Fruit fly (Drosophila melanogaster) whole organism, embryonic: Measurements from ENCODE around the gene CG31638.

Experiments used
- Abd-B ChIP-seq: fragments of 200-800 bp; sonication (Bioruptor generic); optimal IDR thresholded peaks from 2 replicates; lab custom pipeline; 2018; ENCODE audit warnings: missing biosample characterization, mild to moderate bottlenecking, missing genetic modification characterization, moderate library complexity
- Adf1 ChIP-seq: fragments of 200-800 bp; sonication (Bioruptor generic); IDR thresholded peaks from 2 replicates; pipeline ENCODE4 v1.3.6; 2022; ENCODE audit warnings: missing biosample characterization, missing genetic modification characterization
- CG11723 ChIP-seq: fragments of 200-800 bp; sonication (Bioruptor generic); optimal IDR thresholded peaks from 2 replicates; lab custom pipeline; 2017; ENCODE audit warnings: missing biosample characterization, mild to moderate bottlenecking, missing genetic modification characterization
- CG12659 ChIP-seq: fragments of 200-800 bp; sonication (Bioruptor generic); optimal IDR thresholded peaks from 3 replicates; lab custom pipeline; 2017; ENCODE audit warnings: mild to moderate bottlenecking, missing biosample characterization, missing genetic modification reagents, missing genetic modification characterization
- CG13296 ChIP-seq: fragments of 200-800 bp; sonication (Bioruptor generic); optimal IDR thresholded peaks from 3 replicates; lab custom pipeline; 2018; ENCODE audit warnings: missing biosample characterization, mild to moderate bottlenecking, missing genetic modification characterization
- CG13894 ChIP-seq: fragments of 200-800 bp; sonication (Bioruptor generic); optimal IDR thresholded peaks from 3 replicates; lab custom pipeline; 2018; ENCODE audit warnings: missing biosample characterization, mild to moderate bottlenecking, missing genetic modification characterization, moderate library complexity
- CG15269 ChIP-seq: fragments of 200-800 bp; sonication (Bioruptor generic); optimal IDR thresholded peaks from 2 replicates; lab custom pipeline; 2018; ENCODE audit warnings: missing biosample characterization, mild to moderate bottlenecking, missing genetic modification characterization, moderate library complexity
- CG17385 ChIP-seq: fragments of 200-800 bp; sonication (Bioruptor generic); optimal IDR thresholded peaks from 3 replicates; lab custom pipeline; 2018; ENCODE audit warnings: missing biosample characterization, mild to moderate bottlenecking, missing genetic modification characterization
- CG3163 ChIP-seq: fragments of 200-800 bp; sonication (Bioruptor generic); optimal IDR thresholded peaks from 3 replicates; lab custom pipeline; 2016; ENCODE audit warnings: missing biosample characterization, missing genetic modification characterization
- CG34224 ChIP-seq: fragments of 200-800 bp; sonication (Bioruptor generic); IDR thresholded peaks from 3 replicates; pipeline ENCODE4 v1.3.6; 2022; ENCODE audit warnings: missing biosample characterization, missing genetic modification characterization; ENCODE audit not compliant: partially characterized antibody
- CG6813 ChIP-seq: fragments of 200-800 bp; sonication (Bioruptor generic); optimal IDR thresholded peaks from 2 replicates; lab custom pipeline; 2017; ENCODE audit warnings: missing biosample characterization, missing genetic modification characterization, mild to moderate bottlenecking, moderate library complexity, missing genetic modification reagents
- CG7963 ChIP-seq: fragments of 200-800 bp; sonication (Bioruptor generic); IDR thresholded peaks from 3 replicates; pipeline ENCODE4 v1.3.6; 2022; ENCODE audit warnings: missing biosample characterization, missing genetic modification characterization; ENCODE audit not compliant: partially characterized antibody
- CG8290 ChIP-seq, 3 experiments: fragments of 200-800 bp; sonication (Bioruptor generic); optimal IDR thresholded peaks; 2 replicates each; lab custom pipeline; 2016 to 2019; ENCODE audit warnings: missing biosample characterization in 3 of 3, missing genetic modification characterization in 3 of 3, mild to moderate bottlenecking in 2 of 3, moderate library complexity in 1 of 3
- Chrac-16 ChIP-seq: fragments of 200-800 bp; sonication (Bioruptor generic); optimal IDR thresholded peaks from 3 replicates; lab custom pipeline; 2016; ENCODE audit warnings: missing biosample characterization, missing genetic modification characterization
- CrebB ChIP-seq: fragments of 200-800 bp; sonication (Bioruptor generic); optimal IDR thresholded peaks from 3 replicates; lab custom pipeline; 2018; ENCODE audit warnings: missing biosample characterization, mild to moderate bottlenecking, missing genetic modification characterization
- Dbx ChIP-seq: fragments of 200-800 bp; sonication (Bioruptor generic); IDR thresholded peaks from 3 replicates; pipeline ENCODE4 v1.3.6; 2022; ENCODE audit warnings: missing biosample characterization, missing genetic modification characterization
- Dref ChIP-seq: fragments of 200-800 bp; sonication (Bioruptor generic); IDR thresholded peaks from 2 replicates; pipeline ENCODE4 v1.3.6; 2022; ENCODE audit warnings: missing biosample characterization, missing genetic modification characterization
- Hand ChIP-seq: fragments of 200-800 bp; sonication (Bioruptor generic); optimal IDR thresholded peaks from 2 replicates; lab custom pipeline; 2017; ENCODE audit warnings: mild to moderate bottlenecking, missing biosample characterization, missing genetic modification reagents, missing genetic modification characterization
- Hey ChIP-seq: fragments of 200-800 bp; sonication (Bioruptor generic); optimal IDR thresholded peaks from 3 replicates; lab custom pipeline; 2018; ENCODE audit warnings: missing biosample characterization, mild to moderate bottlenecking, missing genetic modification characterization
- Med ChIP-seq: fragments of 200-800 bp; sonication (Bioruptor generic); peaks from one replicate; lab custom pipeline; 2016; ENCODE audit warnings: missing biosample characterization, missing genetic modification characterization, mild to moderate bottlenecking, inconsistent platforms, moderate library complexity
- Meics ChIP-seq: fragments of 200-800 bp; sonication (Bioruptor generic); optimal IDR thresholded peaks from 2 replicates; lab custom pipeline; 2017; ENCODE audit warnings: missing biosample characterization, mild to moderate bottlenecking, missing genetic modification characterization
- NFAT ChIP-seq: fragments of 200-800 bp; sonication (Bioruptor generic); IDR thresholded peaks from 2 replicates; pipeline ENCODE4 v1.3.6; 2022; ENCODE audit warnings: missing biosample characterization, missing genetic modification characterization
- NK7.1 ChIP-seq: fragments of 200-800 bp; sonication (Bioruptor generic); optimal IDR thresholded peaks from 3 replicates; lab custom pipeline; 2016; ENCODE audit warnings: missing biosample characterization, missing genetic modification characterization
- NfI ChIP-seq: fragments of 200-800 bp; sonication (Bioruptor generic); optimal IDR thresholded peaks from 3 replicates; lab custom pipeline; 2018; ENCODE audit warnings: missing biosample characterization, mild to moderate bottlenecking, missing genetic modification characterization, moderate library complexity
- Optix ChIP-seq: fragments of 200-800 bp; sonication (Bioruptor generic); IDR thresholded peaks from 3 replicates; pipeline ENCODE4 v1.3.6; 2022; ENCODE audit warnings: missing biosample characterization, missing genetic modification characterization
- PHDP ChIP-seq: fragments of 200-800 bp; sonication (Bioruptor generic); optimal IDR thresholded peaks from 3 replicates; lab custom pipeline; 2018; ENCODE audit warnings: missing biosample characterization, mild to moderate bottlenecking, missing genetic modification characterization, moderate library complexity
- Scr ChIP-seq: fragments of 200-800 bp; sonication (Bioruptor generic); IDR thresholded peaks from 2 replicates; pipeline ENCODE4 v1.3.6; 2022; ENCODE audit warnings: missing biosample characterization, missing genetic modification characterization; ENCODE audit not compliant: partially characterized antibody
- YL-1 ChIP-seq: fragments of 200-800 bp; sonication (Bioruptor generic); optimal IDR thresholded peaks from 3 replicates; lab custom pipeline; 2017; ENCODE audit warnings: missing biosample characterization, mild to moderate bottlenecking, missing genetic modification characterization
- chm ChIP-seq: fragments of 200-800 bp; sonication (Bioruptor generic); IDR thresholded peaks from 2 replicates; pipeline ENCODE4 v1.3.6; 2022; ENCODE audit warnings: missing biosample characterization, missing genetic modification characterization
- crc ChIP-seq: fragments of 200-800 bp; sonication (Bioruptor generic); optimal IDR thresholded peaks from 2 replicates; lab custom pipeline; 2016; ENCODE audit warnings: missing biosample characterization, missing genetic modification characterization
- crp ChIP-seq, 2 experiments: fragments of 200-800 bp; sonication (Bioruptor generic); optimal IDR thresholded peaks; 2 replicates in 1 of 2; 3 replicates in 1 of 2; lab custom pipeline; 2017; ENCODE audit warnings: missing biosample characterization in 2 of 2, missing genetic modification characterization in 2 of 2, mild to moderate bottlenecking in 1 of 2, moderate library complexity in 1 of 2
- cwo ChIP-seq: fragments of 200-800 bp; sonication (Bioruptor generic); optimal IDR thresholded peaks from 3 replicates; lab custom pipeline; 2017; ENCODE audit warnings: missing biosample characterization, missing genetic modification characterization, mild to moderate bottlenecking, moderate library complexity, missing genetic modification reagents
- danr ChIP-seq: fragments of 200-800 bp; sonication (Bioruptor generic); IDR thresholded peaks from 2 replicates; pipeline ENCODE4 v1.3.6; 2022; ENCODE audit warnings: missing biosample characterization, missing genetic modification characterization
- exex ChIP-seq: fragments of 200-800 bp; sonication (Bioruptor generic); optimal IDR thresholded peaks from 4 replicates; lab custom pipeline; 2018; ENCODE audit warnings: missing biosample characterization, mild to moderate bottlenecking, missing genetic modification characterization, moderate library complexity
- gcm ChIP-seq: fragments of 200-800 bp; sonication (Bioruptor generic); optimal IDR thresholded peaks from 2 replicates; lab custom pipeline; 2019; ENCODE audit warnings: missing biosample characterization, mild to moderate bottlenecking, missing genetic modification characterization, moderate library complexity
- gro ChIP-seq: fragments of 200-800 bp; sonication (Bioruptor generic); optimal IDR thresholded peaks from 2 replicates; lab custom pipeline; 2016; ENCODE audit warnings: missing biosample characterization, missing genetic modification characterization
- her ChIP-seq: fragments of 200-800 bp; sonication (Bioruptor generic); optimal IDR thresholded peaks from 2 replicates; lab custom pipeline; 2016; ENCODE audit warnings: missing biosample characterization, missing genetic modification characterization
- lab ChIP-seq: fragments of 200-800 bp; sonication (Bioruptor generic); optimal IDR thresholded peaks from 3 replicates; lab custom pipeline; 2017; ENCODE audit warnings: missing biosample characterization, missing genetic modification characterization, mild to moderate bottlenecking, moderate library complexity, missing genetic modification reagents
- mirr ChIP-seq: fragments of 200-800 bp; sonication (Bioruptor generic); optimal IDR thresholded peaks from 3 replicates; lab custom pipeline; 2018; ENCODE audit warnings: missing biosample characterization, mild to moderate bottlenecking, missing genetic modification characterization
- nau ChIP-seq: fragments of 200-800 bp; sonication (Bioruptor generic); optimal IDR thresholded peaks from 3 replicates; lab custom pipeline; 2017; ENCODE audit warnings: missing biosample characterization, mild to moderate bottlenecking, missing genetic modification characterization, missing genetic modification reagents
- nerfin-2 ChIP-seq: fragments of 200-800 bp; sonication (Bioruptor generic); IDR thresholded peaks from 2 replicates; pipeline ENCODE4 v1.3.6; 2022; ENCODE audit warnings: missing biosample characterization, missing genetic modification characterization; ENCODE audit not compliant: partially characterized antibody
- nom ChIP-seq: fragments of 200-800 bp; sonication (Bioruptor generic); optimal IDR thresholded peaks from 2 replicates; lab custom pipeline; 2017; ENCODE audit warnings: missing biosample characterization, missing genetic modification characterization, mild to moderate bottlenecking, moderate library complexity, missing genetic modification reagents
- phol ChIP-seq: fragments of 200-800 bp; sonication (Bioruptor generic); optimal IDR thresholded peaks from 3 replicates; lab custom pipeline; 2018; ENCODE audit warnings: missing biosample characterization, mild to moderate bottlenecking, missing genetic modification characterization, moderate library complexity
- run ChIP-seq: fragments of 200-800 bp; sonication (Bioruptor generic); optimal IDR thresholded peaks from 3 replicates; lab custom pipeline; 2018; ENCODE audit warnings: missing biosample characterization, mild to moderate bottlenecking, missing genetic modification characterization
- slou ChIP-seq: fragments of 200-800 bp; sonication (Bioruptor generic); optimal IDR thresholded peaks from 3 replicates; lab custom pipeline; 2016; ENCODE audit warnings: missing biosample characterization, missing genetic modification characterization
- so ChIP-seq: fragments of 200-800 bp; sonication (Bioruptor generic); IDR thresholded peaks from 3 replicates; pipeline ENCODE4 v1.3.6; 2022; ENCODE audit warnings: missing biosample characterization, missing genetic modification characterization
- unpg ChIP-seq: fragments of 200-800 bp; sonication (Bioruptor generic); optimal IDR thresholded peaks from 3 replicates; lab custom pipeline; 2018; ENCODE audit warnings: missing biosample characterization, mild to moderate bottlenecking, missing genetic modification characterization, moderate library complexity
- wek ChIP-seq: fragments of 200-800 bp; sonication (Bioruptor generic); optimal IDR thresholded peaks from 3 replicates; lab custom pipeline; 2018; ENCODE audit warnings: missing biosample characterization, mild to moderate bottlenecking, missing genetic modification characterization, moderate library complexity

CG31638 gene

DNA sequence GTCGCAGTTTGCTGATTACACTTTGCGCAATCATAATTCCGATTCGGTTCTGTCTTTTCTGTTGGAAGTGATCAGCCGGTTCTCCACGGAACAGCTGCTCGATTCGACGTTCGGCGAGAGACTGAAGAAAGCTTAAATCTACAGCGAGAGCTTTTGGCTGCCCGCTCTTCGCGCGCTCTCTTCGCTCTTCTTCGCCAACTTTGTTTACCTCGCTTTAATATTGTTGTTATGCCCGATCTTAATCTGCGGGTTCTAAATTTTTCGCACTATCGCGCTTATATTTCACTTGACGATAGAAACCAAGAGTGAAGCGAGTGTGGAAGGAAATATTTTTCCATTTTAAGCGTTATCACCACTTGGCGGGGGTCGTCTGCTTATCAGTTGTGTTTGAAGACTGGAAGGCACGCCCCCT, 3.5 kb downstream of the CG31638 start, which contains the start of gene CG9547 (continued):
- TF ChIP-seq unpg (GFP tag; lab: Kevin White, UChicago): peak; percentile 8
- TF ChIP-seq CG13296 (GFP tag; lab: Kevin White, UChicago): peak; percentile 70
- peak; percentile 59 for TF ChIP-seq Med (GFP tag; lab: Kevin White, UChicago)
- TF ChIP-seq danr (GFP tag; lab: Robert Waterston, UW): no peak
- TF ChIP-seq cwo (GFP tag; lab: Kevin White, UChicago): peak; percentile 26
- TF ChIP-seq Adf1 (GFP tag; lab: Robert Waterston, UW): peak; percentile 37; the same call in 1 of the 2 replicates
- TF ChIP-seq Dbx (GFP tag; lab: Robert Waterston, UW): peak; percentile 65; the same call in 2 of the 3 replicates
- no peak for TF ChIP-seq Chrac-16 (GFP tag; lab: Kevin White, UChicago)
- peak; percentile 54 for TF ChIP-seq run (tag; lab: Kevin White, UChicago)
- no peak for TF ChIP-seq NK7.1
- TF ChIP-seq nom (GFP tag; lab: Kevin White, UChicago): peak; percentile 48
- TF ChIP-seq crp (GFP tag; optimal IDR thresholded peaks at IDR 0.05; lab: Kevin White, UChicago): peak in 1 of 2 experiments; percentile 68
- no peak for TF ChIP-seq slou (GFP tag; lab: Kevin White, UChicago)
- peak; percentile 53 for TF ChIP-seq gro (GFP tag; lab: Kevin White, UChicago)
- TF ChIP-seq CG6813 (GFP tag; lab: Kevin White, UChicago): peak; percentile 43
- no peak for TF ChIP-seq CG11723 (GFP tag; lab: Kevin White, UChicago)
- TF ChIP-seq CG34224: peak; percentile 45; the same call in 2 of the 3 replicates
- no peak for TF ChIP-seq Abd-B
- TF ChIP-seq Hand (GFP tag; lab: Kevin White, UChicago): peak; percentile 40
- no peak for TF ChIP-seq CG8290 (GFP tag; optimal IDR thresholded peaks at IDR 0.05; lab: Kevin White, UChicago)
- TF ChIP-seq CG8290 (tag; optimal IDR thresholded peaks at IDR 0.05; lab: Kevin White, UChicago): peak in 1 of 2 experiments; percentile 36
- peak; percentile 11 for TF ChIP-seq CG15269 (tag; lab: Kevin White, UChicago)
- TF ChIP-seq wek: peak; percentile 31
- TF ChIP-seq gcm (GFP tag; lab: Kevin White, UChicago): peak; percentile 16
- TF ChIP-seq lab: peak; percentile 54
- TF ChIP-seq CrebB (tag; lab: Kevin White, UChicago): peak; percentile 29
- TF ChIP-seq NFAT (GFP tag; lab: Robert Waterston, UW): peak; percentile 22; the same call in 1 of the 2 replicates
- TF ChIP-seq nau (GFP tag; lab: Kevin White, UChicago): peak; percentile 21
- peak; percentile 26; the same call in 1 of the 2 replicates for TF ChIP-seq chm (GFP tag; lab: Robert Waterston, UW)
- TF ChIP-seq so (GFP tag; lab: Robert Waterston, UW): peak; percentile 38; the same call in 1 of the 3 replicates
- TF ChIP-seq Meics: peak; percentile 29
- peak; percentile 3 for TF ChIP-seq her
- TF ChIP-seq Optix (GFP tag; lab: Robert Waterston, UW): no peak
- TF ChIP-seq CG7963 (GFP tag; lab: Robert Waterston, UW): no peak
- TF ChIP-seq nerfin-2 (GFP tag; lab: Robert Waterston, UW): no peak
- TF ChIP-seq Scr: 0 out of 2 replicates have a peak, but pooled peaks have one; percentile 16
- TF ChIP-seq NfI: peak; percentile 20
- TF ChIP-seq exex (tag; lab: Kevin White, UChicago): peak; percentile 82
- TF ChIP-seq PHDP: peak; percentile 44
- peak; percentile 44 for TF ChIP-seq CG13894 (tag; lab: Kevin White, UChicago)
- TF ChIP-seq CG3163 (GFP tag; lab: Kevin White, UChicago): peak; percentile 80
- TF ChIP-seq Hey (tag; lab: Kevin White, UChicago): peak; percentile 48
- TF ChIP-seq Dref (GFP tag; lab: Robert Waterston, UW): no peak
- TF ChIP-seq YL-1 (GFP tag; lab: Kevin White, UChicago): peak; percentile 4
- TF ChIP-seq crc (GFP tag; lab: Kevin White, UChicago): no peak
- peak; percentile 79 for TF ChIP-seq mirr
- TF ChIP-seq CG12659 (GFP tag; lab: Kevin White, UChicago): peak; percentile 0
- peak; percentile 74 for TF ChIP-seq CG17385
- no peak for TF ChIP-seq phol (tag; lab: Kevin White, UChicago)
